Worm (Caenorhabditis elegans) whole organism, young adult: ENCODE measurements around the gene Y43F8B.29.

Experiments used
- B0035.1 ChIP-seq: sonication (generic microtip); optimal IDR thresholded peaks from 2 replicates; lab custom pipeline; 2016; ENCODE audit warnings: missing genetic modification characterization, mild to moderate bottlenecking, missing compliant biosample characterization, missing genotype, missing genetic modification reagents
- F37B4.10 ChIP-seq: fragments of 200-800 bp; sonication (Bioruptor generic); IDR thresholded peaks from 2 replicates; pipeline ENCODE4 v1.3.6; 2022; ENCODE audit warnings: missing genetic modification characterization, missing compliant biosample characterization
- F39B2.1 ChIP-seq: fragments of 200-800 bp; sonication (Bioruptor generic); IDR thresholded peaks from 2 replicates; pipeline ENCODE4 v1.3.6; 2022; ENCODE audit warnings: missing genetic modification reagents, missing genetic modification characterization, missing compliant biosample characterization
- F49E8.2 ChIP-seq: sonication (generic microtip); optimal IDR thresholded peaks from 3 replicates; lab custom pipeline; 2017; ENCODE audit warnings: missing genetic modification characterization, mild to moderate bottlenecking, missing compliant biosample characterization, antibody characterized with exemption, moderate library complexity; ENCODE audit not compliant: insufficient read depth
- K12H6.12 ChIP-seq: fragments of 200-800 bp; sonication (Bioruptor generic); optimal IDR thresholded peaks from 2 replicates; lab custom pipeline; 2018; ENCODE audit warnings: mild to moderate bottlenecking, missing genetic modification characterization, missing compliant biosample characterization
- T26A5.8 ChIP-seq: sonication (generic microtip); optimal IDR thresholded peaks from 2 replicates; lab custom pipeline; 2016; ENCODE audit warnings: missing genetic modification characterization, missing compliant biosample characterization
- ZK185.1 ChIP-seq: sonication (generic microtip); optimal IDR thresholded peaks from 2 replicates; lab custom pipeline; 2016; ENCODE audit warnings: mild to moderate bottlenecking, missing genetic modification characterization, missing compliant biosample characterization; ENCODE audit not compliant: poor library complexity, severe bottlenecking
- atf-7 ChIP-seq: sonication (generic microtip); optimal IDR thresholded peaks from 2 replicates; lab custom pipeline; 2017; ENCODE audit warnings: mild to moderate bottlenecking, missing genetic modification characterization, missing compliant biosample characterization
- athp-1 ChIP-seq: sonication (generic microtip); optimal IDR thresholded peaks from 2 replicates; lab custom pipeline; 2017; ENCODE audit warnings: mild to moderate bottlenecking, missing genetic modification characterization, missing compliant biosample characterization
- attf-5 ChIP-seq: fragments of 200-800 bp; sonication (Bioruptor generic); optimal IDR thresholded peaks from 2 replicates; lab custom pipeline; 2018; ENCODE audit warnings: mild to moderate bottlenecking, missing genetic modification characterization, missing compliant biosample characterization
- bed-1 ChIP-seq: fragments of 200-800 bp; sonication (Bioruptor generic); IDR thresholded peaks from 2 replicates; pipeline ENCODE4 v1.3.6; 2022; ENCODE audit warnings: missing genetic modification reagents, missing genetic modification characterization, missing compliant biosample characterization
- cebp-1 ChIP-seq, 2 experiments: fragments of 200-800 bp in 1 of 2; sonication (Bioruptor generic) in 1 of 2; sonication (generic microtip) in 1 of 2; IDR thresholded peaks in 1 of 2; optimal IDR thresholded peaks in 1 of 2; 2 replicates each; pipeline versions ENCODE4 v1.3.6 to Lab custom; 2017 to 2022; ENCODE audit warnings: missing compliant biosample characterization in 2 of 2, missing genetic modification characterization in 2 of 2, mild to moderate bottlenecking in 1 of 2, missing genetic modification reagents in 1 of 2, moderate library complexity in 1 of 2
- ceh-40 ChIP-seq: fragments of 200-800 bp; sonication (Bioruptor generic); IDR thresholded peaks from 2 replicates; pipeline ENCODE4 v1.3.6; 2022; ENCODE audit warnings: missing genetic modification characterization, missing compliant biosample characterization
- ceh-79 ChIP-seq: sonication (generic microtip); optimal IDR thresholded peaks from 2 replicates; lab custom pipeline; 2017; ENCODE audit warnings: mild to moderate bottlenecking, missing genetic modification characterization, missing compliant biosample characterization
- dox-1 ChIP-seq: fragments of 200-800 bp; sonication (Bioruptor generic); IDR thresholded peaks from 2 replicates; pipeline ENCODE4 v1.3.6; 2022; ENCODE audit warnings: missing genetic modification reagents, missing genetic modification characterization, missing compliant biosample characterization
- hmg-1.2 ChIP-seq: fragments of 200-800 bp; sonication (Bioruptor generic); IDR thresholded peaks from 2 replicates; pipeline ENCODE4 v1.3.6; 2022; ENCODE audit warnings: missing genetic modification reagents, missing genetic modification characterization, missing compliant biosample characterization
- hsf-1 ChIP-seq: fragments of 200-800 bp; sonication (Bioruptor generic); IDR thresholded peaks from 2 replicates; pipeline ENCODE4 v1.3.6; 2022; ENCODE audit warnings: missing genetic modification reagents, missing genetic modification characterization, missing compliant biosample characterization
- lag-1 ChIP-seq: fragments of 200-800 bp; sonication (Bioruptor generic); IDR thresholded peaks from 2 replicates; pipeline ENCODE4 v1.3.6; 2022; ENCODE audit warnings: missing genetic modification reagents, missing genetic modification characterization, missing compliant biosample characterization
- let-526 ChIP-seq: fragments of 200-800 bp; sonication (Bioruptor generic); IDR thresholded peaks from 2 replicates; pipeline ENCODE4 v1.3.6; 2022; ENCODE audit warnings: missing genetic modification reagents, missing genetic modification characterization, missing compliant biosample characterization
- let-607 ChIP-seq, 2 experiments: fragments of 200-800 bp in 1 of 2; sonication (Bioruptor generic) in 1 of 2; sonication (generic microtip) in 1 of 2; optimal IDR thresholded peaks; 2 replicates each; lab custom pipeline; 2016 to 2018; ENCODE audit warnings: mild to moderate bottlenecking in 2 of 2, missing compliant biosample characterization in 2 of 2, missing genetic modification characterization in 2 of 2, moderate library complexity in 2 of 2, missing genotype in 1 of 2
- lin-35 ChIP-seq, 3 experiments: fragments of 150-350 bp in 2 of 3; sonication (generic microtip) in 1 of 3; optimal IDR thresholded peaks; 2 replicates each; lab custom pipeline; 2014 to 2018; ENCODE audit warnings: missing biosample characterization in 3 of 3, missing genetic modification characterization in 3 of 3, missing genetic modification reagents in 3 of 3
- lin-54 ChIP-seq: fragments of 200-800 bp; sonication (Bioruptor generic); optimal IDR thresholded peaks from 2 replicates; lab custom pipeline; 2018; ENCODE audit warnings: mild to moderate bottlenecking, missing genetic modification characterization, missing compliant biosample characterization
- mcd-1 ChIP-seq: fragments of 200-800 bp; sonication (Bioruptor generic); IDR thresholded peaks from 2 replicates; pipeline ENCODE4 v1.3.6; 2022; ENCODE audit warnings: missing genetic modification reagents, missing genetic modification characterization, missing compliant biosample characterization
- nhr-80 ChIP-seq: sonication (generic microtip); optimal IDR thresholded peaks from 2 replicates; lab custom pipeline; 2016; ENCODE audit warnings: missing genetic modification characterization, missing compliant biosample characterization
- sptf-2 ChIP-seq: fragments of 200-800 bp; sonication (Bioruptor generic); optimal IDR thresholded peaks from 2 replicates; lab custom pipeline; 2018; ENCODE audit warnings: mild to moderate bottlenecking, missing genetic modification characterization, missing compliant biosample characterization
- tbx-9 ChIP-seq: sonication (generic microtip); optimal IDR thresholded peaks from 2 replicates; lab custom pipeline; 2016; ENCODE audit warnings: borderline replicate concordance, missing genetic modification characterization, inconsistent platforms, missing compliant biosample characterization
- unc-62 ChIP-seq: fragments of 150-350 bp; optimal IDR thresholded peaks from 2 replicates; lab custom pipeline; 2014; ENCODE audit warnings: missing biosample characterization, missing genetic modification reagents, missing genetic modification characterization
- xnd-1 ChIP-seq: sonication (generic microtip); optimal IDR thresholded peaks from 2 replicates; lab custom pipeline; 2016; ENCODE audit warnings: missing genotype, missing genetic modification reagents, missing genetic modification characterization, missing compliant biosample characterization
- zim-3 ChIP-seq: sonication (generic microtip); optimal IDR thresholded peaks from 2 replicates; lab custom pipeline; 2017; ENCODE audit warnings: mild to moderate bottlenecking, missing genetic modification characterization, moderate library complexity, missing compliant biosample characterization
- ztf-25 ChIP-seq: fragments of 200-800 bp; sonication (Bioruptor generic); IDR thresholded peaks from 2 replicates; pipeline ENCODE4 v1.3.6; 2022; ENCODE audit warnings: missing genetic modification reagents, missing genetic modification characterization, missing compliant biosample characterization
- ztf-3 ChIP-seq: fragments of 200-800 bp; sonication (Bioruptor generic); optimal IDR thresholded peaks from 2 replicates; lab custom pipeline; 2018; ENCODE audit warnings: mild to moderate bottlenecking, missing genetic modification characterization, missing compliant biosample characterization

Gene Y43F8B.29

ce11 chrV:19491302-19491701 is at the start of gene Y43F8B.29:
Gene Y43F8B.29 (plus strand): TSS chrV:19491602.
- TF ChIP-seq ceh-40 (GFP tag; lab: Robert Waterston, UW) (no peak), xnd-1 (no peak), zim-3 (tag; lab: Kevin White, UChicago) (no peak), ztf-25 (GFP tag; lab: Robert Waterston, UW) (no peak), ztf-3 (GFP tag; lab: Kevin White, UChicago) (no peak), tbx-9 (no peak)

ce11 chrV:19443599-19443998 is 47.8 kb upstream of the Y43F8B.29 start:
- TF ChIP-seq lag-1 (GFP tag; lab: Robert Waterston, UW) (no peak), bed-1 (no peak), lin-54 (GFP tag; lab: Kevin White, UChicago) (no peak), athp-1 (no peak), mcd-1 (GFP tag; lab: Robert Waterston, UW) (no peak), unc-62 (GFP tag; lab: Kevin White, UChicago) (peak; percentile 3), T26A5.8 (tag; lab: Kevin White, UChicago) (no peak), hsf-1 (GFP tag; lab: Robert Waterston, UW) (no peak), hmg-1.2 (GFP tag; lab: Robert Waterston, UW) (no peak), attf-5 (GFP tag; lab: Kevin White, UChicago) (no peak), cebp-1 (GFP tag; IDR thresholded peaks at IDR 0.05; lab: Robert Waterston, UW) (peak; percentile 36; the same call in 1 of the 2 replicates), cebp-1 (tag; optimal IDR thresholded peaks at IDR 0.05; lab: Kevin White, UChicago) (peak; percentile 88), let-526 (GFP tag; lab: Robert Waterston, UW) (no peak), nhr-80 (tag; lab: Kevin White, UChicago) (no peak), ceh-40 (GFP tag; lab: Robert Waterston, UW) (no peak), ceh-79 (no peak), F39B2.1 (no peak), lin-35 (GFP tag; optimal IDR thresholded peaks at IDR 0.05; lab: Kevin White, UChicago) (no peak)

ce11 chrV:19445442-19445841 is 46.0 kb upstream of the Y43F8B.29 start, which contains the start of gene M04C3.1:
Gene M04C3.1 (minus strand): TSS chrV:19445605.
- TF ChIP-seq atf-7 (tag; lab: Kevin White, UChicago) (no peak), nhr-80 (tag; lab: Kevin White, UChicago) (peak; percentile 23)

ce11 chrV:19448805-19449204 is 42.6 kb upstream of the Y43F8B.29 start, which contains the start of gene M04C3.2:
Gene M04C3.2 (minus strand): TSS chrV:19448905.
- TF ChIP-seq ZK185.1 (tag; lab: Kevin White, UChicago) (no peak), K12H6.12 (tag; lab: Kevin White, UChicago) (no peak)
- TF ChIP-seq, all 124 proteins: peak for 0

ce11 chrV:19449544-19449943 is 41.9 kb upstream of the Y43F8B.29 start, which contains the start of gene M04C3.5:
Gene M04C3.5 (plus strand): TSS chrV:19449733.
- TF ChIP-seq F49E8.2 (tag; lab: Kevin White, UChicago) (no peak), sptf-2 (GFP tag; lab: Kevin White, UChicago) (no peak), nhr-80 (tag; lab: Kevin White, UChicago) (peak; percentile 23), let-607 (tag; optimal IDR thresholded peaks at IDR 0.05; lab: Kevin White, UChicago) (no peak), dox-1 (GFP tag; lab: Robert Waterston, UW) (no peak), F37B4.10 (GFP tag; lab: Robert Waterston, UW) (no peak), B0035.1 (tag; lab: Kevin White, UChicago) (no peak), bed-1 (no peak)
